Worm (Caenorhabditis elegans): ENCODE data around the gene lec-3.

ce11 chrII:10045670-10046069 lies 54.8 kb downstream of the lec-3 start:
- TF ChIP-seq nhr-12 (tag; optimal IDR thresholded peaks at IDR 0.05) (no peak), ama-1 (optimal IDR thresholded peaks at IDR 0.05) (no peak), mab-5 (tag; optimal IDR thresholded peaks at IDR 0.05) (no peak), sma-3 (GFP tag; optimal IDR thresholded peaks at IDR 0.05) (no peak), nhr-25 (tag; optimal IDR thresholded peaks at IDR 0.05) (no peak), snpc-4 (tag; optimal IDR thresholded peaks at IDR 0.05) (no peak), nhr-237 (tag; optimal IDR thresholded peaks at IDR 0.05) (no peak), nhr-23 (tag; optimal IDR thresholded peaks at IDR 0.05) (no peak), dmd-4 (tag; optimal IDR thresholded peaks at IDR 0.05) (no peak), ZK546.5 (tag; optimal IDR thresholded peaks at IDR 0.05) (no peak), nhr-11 (tag; optimal IDR thresholded peaks at IDR 0.05) (no peak), egl-27 (tag; optimal IDR thresholded peaks at IDR 0.05) (no peak), R02D3.7 (tag; optimal IDR thresholded peaks at IDR 0.05) (no peak), sma-9 (GFP tag; optimal IDR thresholded peaks at IDR 0.05) (no peak), sma-9 (tag; optimal IDR thresholded peaks at IDR 0.05) (no peak)
